Worm (Caenorhabditis elegans): ENCODE results near the gene rps-2.

rps-2 gene

ce11 chrIV:7946457-7946856 lies 20.3 kb upstream of the rps-2 start, which contains the start of gene czw-1:
TSS of gene czw-1 (minus strand) at chrIV:7946825.
- TF ChIP-seq flh-1 (GFP tag; optimal IDR thresholded peaks at IDR 0.05), result no peak
- no peak for TF ChIP-seq ztf-11 (tag; optimal IDR thresholded peaks at IDR 0.05)
- no peak for TF ChIP-seq ceh-43 (GFP tag; optimal IDR thresholded peaks at IDR 0.05)
- no peak for TF ChIP-seq elt-3 (tag; optimal IDR thresholded peaks at IDR 0.05)
- TF ChIP-seq nhr-28 (tag; optimal IDR thresholded peaks at IDR 0.05), result no peak
- no peak for TF ChIP-seq mls-2 (tag; optimal IDR thresholded peaks at IDR 0.05)
- TF ChIP-seq unc-120 (tag; optimal IDR thresholded peaks at IDR 0.05; ENCODE audit: poor library complexity, severe bottlenecking), result no peak
- TF ChIP-seq ceh-83 (GFP tag; optimal IDR thresholded peaks at IDR 0.05), result no peak
- no peak for TF ChIP-seq lsy-2 (tag; optimal IDR thresholded peaks at IDR 0.05)
- no peak for TF ChIP-seq bed-3 (GFP tag; optimal IDR thresholded peaks at IDR 0.05)
- no peak for TF ChIP-seq nhr-237 (tag; optimal IDR thresholded peaks at IDR 0.05)
- TF ChIP-seq ceh-39 (tag; optimal IDR thresholded peaks at IDR 0.05), result no peak
- TF ChIP-seq unc-39 (tag; optimal IDR thresholded peaks at IDR 0.05), result no peak
- TF ChIP-seq sptf-1 (tag; optimal IDR thresholded peaks at IDR 0.05), result no peak

ce11 chrIV:7943272-7943671 lies 17.1 kb upstream of the rps-2 start:
- TF ChIP-seq nhr-237 (tag; optimal IDR thresholded peaks at IDR 0.05), result no peak
- TF ChIP-seq tbx-8 (GFP tag; optimal IDR thresholded peaks at IDR 0.05), result no peak
- TF ChIP-seq mls-2 (tag; optimal IDR thresholded peaks at IDR 0.05), result no peak
- TF ChIP-seq unc-120 (tag; optimal IDR thresholded peaks at IDR 0.05; ENCODE audit: poor library complexity, severe bottlenecking), result no peak
- no peak for TF ChIP-seq flh-1 (GFP tag; optimal IDR thresholded peaks at IDR 0.05)
- TF ChIP-seq ham-2 (GFP tag; optimal IDR thresholded peaks at IDR 0.05), result no peak
- no peak for TF ChIP-seq nhr-2 (tag; optimal IDR thresholded peaks at IDR 0.05)

- TF ChIP-seq ceh-39 (tag; optimal IDR thresholded peaks at IDR 0.05), result no peak
- no peak for TF ChIP-seq ceh-43 (GFP tag; optimal IDR thresholded peaks at IDR 0.05)
- no peak for TF ChIP-seq drap-1 (GFP tag; optimal IDR thresholded peaks at IDR 0.05)
- no peak for TF ChIP-seq nhr-2 (tag; optimal IDR thresholded peaks at IDR 0.05)
- no peak for TF ChIP-seq pha-4 (tag; optimal IDR thresholded peaks at IDR 0.05)
- TF ChIP-seq nhr-237 (tag; optimal IDR thresholded peaks at IDR 0.05), result no peak
- TF ChIP-seq ces-1 (GFP tag; optimal IDR thresholded peaks at IDR 0.05), result no peak
- no peak for TF ChIP-seq unc-39 (tag; optimal IDR thresholded peaks at IDR 0.05)
- TF ChIP-seq mep-1 (tag; optimal IDR thresholded peaks at IDR 0.05), result no peak
- no peak for TF ChIP-seq snpc-4 (tag; optimal IDR thresholded peaks at IDR 0.05)
- TF ChIP-seq M03D4.4 (tag; optimal IDR thresholded peaks at IDR 0.05), result no peak
- TF ChIP-seq bed-3 (GFP tag; optimal IDR thresholded peaks at IDR 0.05), result no peak
Observed at ce11 chrIV:7940919-7941318, 14.7 kb upstream of the rps-2 start, which contains the start of gene exc-9. TSS of gene exc-9 (minus strand) at chrIV:7941019.

ce11 chrIV:7938834-7939233 lies 12.6 kb upstream of the rps-2 start, which contains the start of gene F20D12.7:
TSS of gene F20D12.7 (minus strand) at chrIV:7938934.
- TF ChIP-seq mab-5 (tag; optimal IDR thresholded peaks at IDR 0.05), result no peak
- TF ChIP-seq zip-8 (tag; optimal IDR thresholded peaks at IDR 0.05), result no peak
- TF ChIP-seq mep-1 (tag; optimal IDR thresholded peaks at IDR 0.05), result no peak
- TF ChIP-seq sem-2 (GFP tag; optimal IDR thresholded peaks at IDR 0.05), result no peak
- no peak for TF ChIP-seq hlh-1 (tag; optimal IDR thresholded peaks at IDR 0.05)
- TF ChIP-seq unc-120 (tag; optimal IDR thresholded peaks at IDR 0.05; ENCODE audit: poor library complexity, severe bottlenecking), result no peak
- no peak for TF ChIP-seq blmp-1 (tag; optimal IDR thresholded peaks at IDR 0.05)

ce11 chrIV:7933733-7934132 lies 7.5 kb upstream of the rps-2 start, which contains the start of gene bbs-2:
TSS of gene bbs-2 (plus strand) at chrIV:7934033.
- TF ChIP-seq sptf-1 (tag; optimal IDR thresholded peaks at IDR 0.05), result no peak

- no peak for TF ChIP-seq drap-1 (GFP tag; optimal IDR thresholded peaks at IDR 0.05)
- no peak for TF ChIP-seq lin-32 (GFP tag; optimal IDR thresholded peaks at IDR 0.05)
- no peak for TF ChIP-seq zip-8 (tag; optimal IDR thresholded peaks at IDR 0.05)
- no peak for TF ChIP-seq bed-3 (GFP tag; optimal IDR thresholded peaks at IDR 0.05)
- TF ChIP-seq ceh-83 (GFP tag; optimal IDR thresholded peaks at IDR 0.05), result no peak
- no peak for TF ChIP-seq pha-4 (tag; optimal IDR thresholded peaks at IDR 0.05)
- no peak for TF ChIP-seq nhr-28 (tag; optimal IDR thresholded peaks at IDR 0.05)
- no peak for TF ChIP-seq snpc-4 (tag; optimal IDR thresholded peaks at IDR 0.05)
Observed at ce11 chrIV:7931873-7932272, 5.7 kb upstream of the rps-2 start.
